Worm (Caenorhabditis elegans) whole organism, L1 larva: ENCODE data around the gene EGAP2.2.
A peak's percentile ranks its signal among the peaks of the same experiment; 100 is the strongest.

Source experiments
- C04F5.9 ChIP-seq: sonication (generic microtip); optimal IDR thresholded peaks from 2 replicates; lab custom pipeline; 2016; ENCODE audit warnings: missing genetic modification characterization, missing compliant biosample characterization
- C16A3.4 ChIP-seq: fragments of 150-350 bp; optimal IDR thresholded peaks from 2 replicates; lab custom pipeline; 2014; ENCODE audit warnings: missing biosample characterization, missing genetic modification characterization
- Y116A8C.19 ChIP-seq: sonication (generic microtip); optimal IDR thresholded peaks from 2 replicates; lab custom pipeline; 2016; ENCODE audit warnings: missing compliant biosample characterization, missing genetic modification characterization, borderline replicate concordance
- aha-1 ChIP-seq: fragments of 150-350 bp; optimal IDR thresholded peaks from 2 replicates; lab custom pipeline; 2014; ENCODE audit warnings: missing biosample characterization, missing genetic modification characterization
- alr-1 ChIP-seq: fragments of 200-800 bp; sonication (Bioruptor generic); optimal IDR thresholded peaks from 2 replicates; lab custom pipeline; 2018; ENCODE audit warnings: borderline replicate concordance, mild to moderate bottlenecking, missing genetic modification characterization, missing compliant biosample characterization
- aly-2 ChIP-seq: fragments of 150-350 bp; optimal IDR thresholded peaks from 2 replicates; lab custom pipeline; 2014; ENCODE audit warnings: missing biosample characterization, missing genetic modification characterization
- ama-1 ChIP-seq: fragments of 150-350 bp; optimal IDR thresholded peaks from 2 replicates; lab custom pipeline; 2014
- ceh-63 ChIP-seq: fragments of 200-800 bp; sonication (Bioruptor generic); optimal IDR thresholded peaks from 2 replicates; lab custom pipeline; 2018; ENCODE audit warnings: mild to moderate bottlenecking, missing genetic modification characterization, missing compliant biosample characterization
- ceh-82 ChIP-seq, 3 experiments: fragments of 150-350 bp in 1 of 3; sonication (generic microtip) in 2 of 3; optimal IDR thresholded peaks; 2 replicates each; lab custom pipeline; 2014 to 2017; ENCODE audit warnings: missing biosample characterization in 3 of 3, missing genetic modification characterization in 3 of 3
- ces-1 ChIP-seq: fragments of 150-350 bp; optimal IDR thresholded peaks from 2 replicates; lab custom pipeline; 2014; ENCODE audit warnings: missing biosample characterization, missing genetic modification reagents, missing genetic modification characterization
- dpl-1 ChIP-seq, 3 experiments: fragments of 150-350 bp in 2 of 3; sonication (generic microtip) in 1 of 3; optimal IDR thresholded peaks; 2 replicates each; lab custom pipeline; 2014 to 2017; ENCODE audit warnings: missing biosample characterization in 3 of 3, missing genetic modification characterization in 3 of 3, missing genetic modification reagents in 3 of 3
- efl-1 ChIP-seq, 4 experiments: fragments of 150-350 bp; optimal IDR thresholded peaks in 3 of 4; peaks in 1 of 4; 1 replicate in 1 of 4; 2 replicates in 3 of 4; lab custom pipeline; 2014; ENCODE audit warnings: missing biosample characterization in 2 of 4, missing genetic modification characterization in 2 of 4, missing genetic modification reagents in 2 of 4
- egl-13 ChIP-seq: sonication (generic microtip); optimal IDR thresholded peaks from 2 replicates; lab custom pipeline; 2016; ENCODE audit warnings: missing genotype, missing genetic modification reagents, missing genetic modification characterization, missing compliant biosample characterization
- egl-27 ChIP-seq, 2 experiments: fragments of 150-350 bp in 1 of 2; sonication (generic microtip); optimal IDR thresholded peaks; 3 replicates each; lab custom pipeline; 2017 to 2018; ENCODE audit warnings: missing biosample characterization in 2 of 2, missing genetic modification characterization in 2 of 2, missing genetic modification reagents in 2 of 2
- ets-5 ChIP-seq: fragments of 200-800 bp; sonication (Bioruptor generic); IDR thresholded peaks from 2 replicates; pipeline ENCODE4 v1.3.6; 2022; ENCODE audit warnings: missing genetic modification characterization, missing compliant biosample characterization
- fkh-4 ChIP-seq: sonication (generic microtip); optimal IDR thresholded peaks from 2 replicates; lab custom pipeline; 2016; ENCODE audit warnings: missing compliant biosample characterization, missing genetic modification characterization, borderline replicate concordance
- grh-1 ChIP-seq: fragments of 200-800 bp; sonication (Bioruptor generic); IDR thresholded peaks from 2 replicates; pipeline ENCODE4 v1.3.6; 2022; ENCODE audit warnings: missing genetic modification reagents, missing genetic modification characterization, missing compliant biosample characterization
- hlh-17 ChIP-seq: fragments of 200-800 bp; sonication (Bioruptor generic); optimal IDR thresholded peaks from 2 replicates; lab custom pipeline; 2018; ENCODE audit warnings: missing genetic modification characterization, mild to moderate bottlenecking, missing compliant biosample characterization, moderate library complexity, borderline replicate concordance
- hlh-4 ChIP-seq: sonication (generic microtip); optimal IDR thresholded peaks from 2 replicates; lab custom pipeline; 2016; ENCODE audit warnings: mild to moderate bottlenecking, missing genetic modification characterization, missing compliant biosample characterization
- hpl-2 ChIP-seq: fragments of 150-350 bp; optimal IDR thresholded peaks from 2 replicates; lab custom pipeline; 2014; ENCODE audit warnings: missing biosample characterization, missing genetic modification reagents, missing genetic modification characterization
- irx-1 ChIP-seq: sonication (generic microtip); optimal IDR thresholded peaks from 2 replicates; lab custom pipeline; 2016; ENCODE audit warnings: missing genetic modification characterization, missing compliant biosample characterization
- isw-1 ChIP-seq: fragments of 200-800 bp; sonication (Bioruptor generic); IDR thresholded peaks from 2 replicates; pipeline ENCODE4 v1.3.6; 2022; ENCODE audit warnings: missing genetic modification characterization, missing compliant biosample characterization
- lin-13 ChIP-seq: fragments of 150-350 bp; optimal IDR thresholded peaks from 2 replicates; lab custom pipeline; 2014; ENCODE audit warnings: missing biosample characterization, missing genetic modification reagents, missing genetic modification characterization
- lsy-2 ChIP-seq, 2 experiments: fragments of 150-350 bp; optimal IDR thresholded peaks; 2 replicates each; lab custom pipeline; 2014; ENCODE audit warnings: missing biosample characterization in 2 of 2, missing genetic modification characterization in 2 of 2
- mef-2 ChIP-seq: fragments of 150-350 bp; optimal IDR thresholded peaks from 2 replicates; lab custom pipeline; 2014; ENCODE audit warnings: missing biosample characterization, missing genetic modification characterization
- mep-1 ChIP-seq: fragments of 150-350 bp; optimal IDR thresholded peaks from 2 replicates; lab custom pipeline; 2014; ENCODE audit warnings: missing biosample characterization, missing genetic modification characterization
- nhr-11 ChIP-seq: fragments of 150-350 bp; optimal IDR thresholded peaks from 2 replicates; lab custom pipeline; 2014; ENCODE audit warnings: missing biosample characterization, missing genetic modification characterization
- nhr-19 ChIP-seq: fragments of 200-800 bp; sonication (Bioruptor generic); conservative IDR thresholded peaks from 2 replicates; pipeline ENCODE4 v1.3.6; 2022; ENCODE audit warnings: missing genetic modification characterization, missing compliant biosample characterization
- nhr-20 ChIP-seq: sonication (generic microtip); optimal IDR thresholded peaks from 2 replicates; lab custom pipeline; 2016; ENCODE audit warnings: mild to moderate bottlenecking, missing genetic modification characterization, missing compliant biosample characterization
- nhr-237 ChIP-seq: fragments of 150-350 bp; optimal IDR thresholded peaks from 2 replicates; lab custom pipeline; 2014; ENCODE audit warnings: missing biosample characterization, missing genetic modification characterization
- nhr-28 ChIP-seq: fragments of 150-350 bp; optimal IDR thresholded peaks from 2 replicates; lab custom pipeline; 2014; ENCODE audit warnings: missing biosample characterization, missing genetic modification characterization
- nhr-76 ChIP-seq: sonication (generic microtip); optimal IDR thresholded peaks from 2 replicates; lab custom pipeline; 2017; ENCODE audit warnings: missing biosample characterization, missing genetic modification characterization
- nhr-77 ChIP-seq: fragments of 150-350 bp; optimal IDR thresholded peaks from 2 replicates; lab custom pipeline; 2014; ENCODE audit warnings: missing biosample characterization, missing genetic modification characterization
- nhr-84 ChIP-seq: sonication (generic microtip); optimal IDR thresholded peaks from 2 replicates; lab custom pipeline; 2017; ENCODE audit warnings: missing biosample characterization, missing genetic modification characterization
- nhr-85 ChIP-seq: sonication (generic microtip); peaks from one replicate; lab custom pipeline; 2016; ENCODE audit warnings: missing genetic modification characterization, inconsistent platforms, missing compliant biosample characterization
- nhr-90 ChIP-seq: sonication (generic microtip); optimal IDR thresholded peaks from 2 replicates; lab custom pipeline; 2016; ENCODE audit warnings: mild to moderate bottlenecking, missing genetic modification characterization, missing compliant biosample characterization; ENCODE audit not compliant: poor library complexity
- rnt-1 ChIP-seq: sonication (generic microtip); optimal IDR thresholded peaks from 2 replicates; lab custom pipeline; 2016; ENCODE audit warnings: mild to moderate bottlenecking, missing genetic modification characterization, moderate library complexity, missing compliant biosample characterization
- snu-23 ChIP-seq: sonication (generic microtip); optimal IDR thresholded peaks from 2 replicates; lab custom pipeline; 2016; ENCODE audit warnings: missing genetic modification characterization, missing compliant biosample characterization
- sox-4 ChIP-seq: sonication (generic microtip); optimal IDR thresholded peaks from 2 replicates; lab custom pipeline; 2016; ENCODE audit warnings: missing genetic modification characterization, missing compliant biosample characterization
- swsn-7 ChIP-seq: sonication (generic microtip); optimal IDR thresholded peaks from 2 replicates; lab custom pipeline; 2016; ENCODE audit warnings: missing genetic modification characterization, missing compliant biosample characterization
- tbx-2 ChIP-seq: sonication (generic microtip); optimal IDR thresholded peaks from 2 replicates; lab custom pipeline; 2016; ENCODE audit warnings: missing genetic modification characterization, missing compliant biosample characterization
- unc-130 ChIP-seq: fragments of 150-350 bp; optimal IDR thresholded peaks from 2 replicates; lab custom pipeline; 2017; ENCODE audit warnings: missing biosample characterization, missing genetic modification characterization, inconsistent platforms
- unc-62 ChIP-seq: fragments of 150-350 bp; optimal IDR thresholded peaks from 2 replicates; lab custom pipeline; 2014; ENCODE audit warnings: missing biosample characterization, missing genetic modification reagents, missing genetic modification characterization
- unc-86 ChIP-seq: sonication (generic microtip); optimal IDR thresholded peaks from 2 replicates; lab custom pipeline; 2016; ENCODE audit warnings: missing genetic modification characterization, missing compliant biosample characterization
- vab-15 ChIP-seq: sonication (generic microtip); optimal IDR thresholded peaks from 2 replicates; lab custom pipeline; 2017; ENCODE audit warnings: missing genotype, mild to moderate bottlenecking, missing genetic modification characterization, missing compliant biosample characterization
- xbp-1 ChIP-seq: sonication (generic microtip); optimal IDR thresholded peaks from 2 replicates; lab custom pipeline; 2016; ENCODE audit warnings: missing genetic modification characterization, missing compliant biosample characterization
- zag-1 ChIP-seq: fragments of 150-350 bp; optimal IDR thresholded peaks from 2 replicates; lab custom pipeline; 2014; ENCODE audit warnings: missing biosample characterization, missing genetic modification characterization

EGAP2.2 gene

ce11 chrII:5229596-5229995 lies at the start of gene EGAP2.2:
Gene EGAP2.2, plus strand, starts transcription at chrII:5229896.
- TF ChIP-seq xbp-1 (tag; lab: Kevin White, UChicago) = no peak
- TF ChIP-seq lin-13 = no peak
- TF ChIP-seq isw-1 (GFP tag; lab: Robert Waterston, UW) = no peak
- no peak for TF ChIP-seq C04F5.9 (tag; lab: Kevin White, UChicago)
- TF ChIP-seq nhr-237 (tag; lab: Kevin White, UChicago) = no peak
- no peak for TF ChIP-seq ceh-82 (tag; optimal IDR thresholded peaks at IDR 0.05; lab: Kevin White, UChicago)
- no peak for TF ChIP-seq sox-4
- TF ChIP-seq nhr-84 (tag; lab: Kevin White, UChicago) = no peak
- no peak for TF ChIP-seq unc-62 (GFP tag; lab: Kevin White, UChicago)
- no peak for TF ChIP-seq snu-23 (GFP tag; lab: Kevin White, UChicago)

- TF ChIP-seq efl-1 (optimal IDR thresholded peaks at IDR 0.05; lab: Kevin White, UChicago) = no peak
- TF ChIP-seq efl-1 (GFP tag; optimal IDR thresholded peaks at IDR 0.05 in 1 of 2; lab: Kevin White, UChicago) = peak in 1 of 2 experiments; percentile 62
- TF ChIP-seq C16A3.4 (tag; lab: Kevin White, UChicago) = no peak
- no peak for TF ChIP-seq ceh-82 (tag; optimal IDR thresholded peaks at IDR 0.05; lab: Kevin White, UChicago)
Measured at ce11 chrII:5180272-5180671, 49.4 kb upstream of the EGAP2.2 start.

ce11 chrII:5181497-5181896 lies 48.2 kb upstream of the EGAP2.2 start:
- TF ChIP-seq ets-5 (no peak), nhr-85 (peak; percentile 83), grh-1 (GFP tag; lab: Robert Waterston, UW) (no peak; the same call in 1 of the 2 replicates), ces-1 (no peak), rnt-1 (tag; lab: Kevin White, UChicago) (peak; percentile 52), Y116A8C.19 (no peak), hpl-2 (GFP tag; lab: Kevin White, UChicago) (peak; percentile 13), efl-1 (optimal IDR thresholded peaks at IDR 0.05; lab: Kevin White, UChicago) (peak; percentile 57 to 75), efl-1 (GFP tag; optimal IDR thresholded peaks at IDR 0.05 in 1 of 2; lab: Kevin White, UChicago) (peak; percentile 27 to 93), sox-4 (no peak), nhr-76 (tag; lab: Kevin White, UChicago) (no peak), aha-1 (tag; lab: Kevin White, UChicago) (no peak), nhr-237 (tag; lab: Kevin White, UChicago) (no peak), lsy-2 (tag; optimal IDR thresholded peaks at IDR 0.05; lab: Kevin White, UChicago) (peak; percentile 72 to 76), egl-13 (tag; lab: Kevin White, UChicago) (peak; percentile 25), dpl-1 (GFP tag; optimal IDR thresholded peaks at IDR 0.05; lab: Kevin White, UChicago) (peak in 2 of 3 experiments; percentile 27 to 45), mef-2 (tag; lab: Kevin White, UChicago) (no peak), aly-2 (tag; lab: Kevin White, UChicago) (peak; percentile 6), fkh-4 (tag; lab: Kevin White, UChicago) (no peak), unc-130 (tag; lab: Kevin White, UChicago) (peak; percentile 10), C16A3.4 (tag; lab: Kevin White, UChicago) (peak; percentile 43), nhr-20 (tag; lab: Kevin White, UChicago) (peak; percentile 84), egl-27 (tag; optimal IDR thresholded peaks at IDR 0.05; lab: Kevin White, UChicago) (no peak), unc-62 (GFP tag; lab: Kevin White, UChicago) (no peak), nhr-11 (tag; lab: Kevin White, UChicago) (no peak), unc-86 (tag; lab: Kevin White, UChicago) (peak; percentile 57), ceh-63 (GFP tag; lab: Kevin White, UChicago) (no peak), tbx-2 (tag; lab: Kevin White, UChicago) (peak; percentile 79), snu-23 (GFP tag; lab: Kevin White, UChicago) (peak; percentile 90), xbp-1 (tag; lab: Kevin White, UChicago) (peak; percentile 90), nhr-77 (tag; lab: Kevin White, UChicago) (no peak), alr-1 (no peak), vab-15 (no peak), isw-1 (GFP tag; lab: Robert Waterston, UW) (peak; percentile 70), irx-1 (tag; lab: Kevin White, UChicago) (peak; percentile 41), nhr-90 (peak; percentile 68), swsn-7 (tag; lab: Kevin White, UChicago) (peak; percentile 76), hlh-4 (no peak), nhr-19 (GFP tag; lab: Robert Waterston, UW) (peak; percentile 73), hlh-17 (GFP tag; lab: Kevin White, UChicago) (no peak), mep-1 (peak; percentile 73), zag-1 (tag; lab: Kevin White, UChicago) (no peak), ama-1 (no peak), nhr-28 (tag; lab: Kevin White, UChicago) (no peak)
